Worm (Caenorhabditis elegans): ENCODE measurements around the gene C27F2.6.

The C27F2.6 gene

DNA sequence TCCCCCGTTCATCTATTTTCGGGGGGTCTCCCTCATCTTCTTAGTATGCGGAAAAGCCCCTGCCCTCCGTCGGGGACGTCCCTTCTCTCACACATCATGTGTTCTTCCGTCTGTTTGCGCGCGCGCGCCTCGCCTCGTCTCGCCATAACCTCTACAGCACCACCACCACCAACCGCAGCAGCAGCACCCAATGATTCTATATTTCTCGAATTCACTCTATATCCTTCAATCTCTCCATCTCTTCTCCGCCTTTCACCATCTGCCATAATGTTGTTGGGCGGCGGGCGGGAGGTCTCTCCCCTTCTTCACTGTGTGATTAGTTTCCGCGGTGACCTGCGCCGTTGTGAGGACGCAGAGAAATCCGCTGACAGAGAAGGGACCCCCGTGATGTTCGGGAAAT is 32.9 kb downstream of the C27F2.6 start (continued):
- TF ChIP-seq F37B4.10 (GFP tag; IDR thresholded peaks at IDR 0.05) (no peak), chd-7 (tag; optimal IDR thresholded peaks at IDR 0.05) (peak; percentile 56), madf-6 (GFP tag; IDR thresholded peaks at IDR 0.05) (peak; percentile 45), egrh-3 (GFP tag; IDR thresholded peaks at IDR 0.05) (peak; percentile 71), C06A6.2 (GFP tag; conservative IDR thresholded peaks at IDR 0.05) (no peak), F33H1.4 (GFP tag; IDR thresholded peaks at IDR 0.05) (0 out of 2 replicates have a peak, but pooled peaks have one; percentile 8), B0336.3 (GFP tag; IDR thresholded peaks at IDR 0.05) (peak; percentile 56; the same call in 1 of the 2 replicates)

DNA sequence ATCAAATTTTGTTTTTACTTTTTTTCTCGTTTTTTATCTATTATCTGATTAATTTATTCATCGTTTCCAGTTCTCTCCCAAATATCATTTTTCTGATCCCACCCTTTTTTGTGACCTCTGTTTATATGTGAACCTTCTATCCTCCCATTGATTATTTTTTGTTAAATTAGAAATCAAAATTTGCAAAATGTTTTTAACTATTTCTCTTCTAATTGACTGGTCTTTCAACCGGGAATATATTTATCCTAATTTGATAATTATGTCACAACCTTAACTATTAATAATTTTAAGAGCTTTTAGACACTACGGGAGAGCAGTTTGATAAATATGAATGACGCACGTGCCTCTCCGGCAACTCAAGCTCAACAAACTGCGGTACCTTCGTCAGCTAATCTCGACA is 36.1 kb downstream of the C27F2.6 start, which contains the start of gene ntl-9:
ntl-9 (plus strand) TSS at position 301 of the 400 bp plus-strand sequence.
- TF ChIP-seq F37B4.10 (GFP tag; IDR thresholded peaks at IDR 0.05) (no peak), repo-1 (tag; optimal IDR thresholded peaks at IDR 0.05) (no peak), Y95B8A.8 (GFP tag; IDR thresholded peaks at IDR 0.05) (no peak), ztf-26 (tag; optimal IDR thresholded peaks at IDR 0.05) (no peak), hlh-12 (tag; optimal IDR thresholded peaks at IDR 0.05) (no peak), bed-1 (GFP tag; IDR thresholded peaks at IDR 0.05) (no peak), ceh-27 (GFP tag; optimal IDR thresholded peaks at IDR 0.05) (no peak), sptf-2 (GFP tag; optimal IDR thresholded peaks at IDR 0.05) (no peak), ztf-25 (GFP tag; IDR thresholded peaks at IDR 0.05) (no peak), F57A8.1 (GFP tag; optimal IDR thresholded peaks at IDR 0.05) (no peak), nhr-80 (tag; optimal IDR thresholded peaks at IDR 0.05) (no peak), F57C9.4 (tag; optimal IDR thresholded peaks at IDR 0.05) (no peak), egrh-3 (GFP tag; IDR thresholded peaks at IDR 0.05) (no peak), sdz-38 (tag; optimal IDR thresholded peaks at IDR 0.05) (no peak), ceh-79 (tag; optimal IDR thresholded peaks at IDR 0.05) (no peak), unc-62 (GFP tag; optimal IDR thresholded peaks at IDR 0.05) (no peak), tbx-9 (tag; optimal IDR thresholded peaks at IDR 0.05; ENCODE audit: borderline replicate concordance) (no peak), madf-8 (GFP tag; conservative IDR thresholded peaks at IDR 0.05) (no peak), lin-35 (GFP tag; optimal IDR thresholded peaks at IDR 0.05) (no peak), zfh-2 (GFP tag; conservative IDR thresholded peaks at IDR 0.05) (no peak)

ce11 chrIII:4939267-4939666 is 41.0 kb downstream of the C27F2.6 start, which contains the start of gene rpb-2:
Gene rpb-2, plus strand, starts transcription at chrIII:4939567.
- TF ChIP-seq Y53G8AR.9 (GFP tag; conservative IDR thresholded peaks at IDR 0.05) (0 out of 2 replicates have a peak, but pooled peaks have one; percentile 17), mxl-1 (tag; optimal IDR thresholded peaks at IDR 0.05) (no peak), B0261.1 (tag; optimal IDR thresholded peaks at IDR 0.05) (no peak), zim-3 (tag; optimal IDR thresholded peaks at IDR 0.05) (no peak), lin-35 (GFP tag; optimal IDR thresholded peaks at IDR 0.05) (no peak), T26A5.8 (tag; optimal IDR thresholded peaks at IDR 0.05) (no peak), tlf-1 (GFP tag; optimal IDR thresholded peaks at IDR 0.05) (no peak), K11D2.4 (GFP tag; IDR thresholded peaks at IDR 0.05) (no peak), pha-4 (tag; optimal IDR thresholded peaks at IDR 0.05) (no peak)

ce11 chrIII:4937022-4937421 is 43.2 kb downstream of the C27F2.6 start, which contains the start of gene fsn-1:
Gene fsn-1, plus strand, starts transcription at chrIII:4937322.
- no peak for TF ChIP-seq let-526 (GFP tag; IDR thresholded peaks at IDR 0.05)
- 0 out of 2 replicates have a peak, but pooled peaks have one; percentile 21 for TF ChIP-seq Y53G8AR.9 (GFP tag; conservative IDR thresholded peaks at IDR 0.05)
- 0 out of 2 replicates have a peak, but pooled peaks have one; percentile 37 for TF ChIP-seq madf-6 (GFP tag; IDR thresholded peaks at IDR 0.05)
- TF ChIP-seq pbrm-1 (GFP tag; IDR thresholded peaks at IDR 0.05) = no peak

All from whole organism, young adult.